Worm (Caenorhabditis elegans) whole organism, L2 larva: ENCODE data around the gene atx-3.

Source experiments
- ceh-82 ChIP-seq: fragments of 150-350 bp; optimal IDR thresholded peaks from 2 replicates; lab custom pipeline; 2014; ENCODE audit warnings: missing biosample characterization, missing genetic modification characterization
- crh-2 ChIP-seq: sonication (generic microtip); optimal IDR thresholded peaks from 2 replicates; lab custom pipeline; 2017; ENCODE audit warnings: missing biosample characterization, missing genetic modification characterization
- egl-27 ChIP-seq: sonication (generic microtip); optimal IDR thresholded peaks from 3 replicates; lab custom pipeline; 2017; ENCODE audit warnings: missing biosample characterization, missing genetic modification reagents, missing genetic modification characterization
- elt-1 ChIP-seq: fragments of 150-350 bp; optimal IDR thresholded peaks from 2 replicates; lab custom pipeline; 2014; ENCODE audit warnings: missing biosample characterization, missing genetic modification characterization
- lin-39 ChIP-seq: fragments of 150-350 bp; optimal IDR thresholded peaks from 2 replicates; lab custom pipeline; 2014; ENCODE audit warnings: missing biosample characterization, missing genetic modification reagents, missing genetic modification characterization
- lsy-2 ChIP-seq, 2 experiments: fragments of 150-350 bp in 1 of 2; sonication (generic microtip) in 1 of 2; optimal IDR thresholded peaks; 2 replicates each; lab custom pipeline; 2014 to 2017; ENCODE audit warnings: missing biosample characterization in 2 of 2, missing genetic modification characterization in 2 of 2
- nhr-237 ChIP-seq: fragments of 150-350 bp; optimal IDR thresholded peaks from 2 replicates; lab custom pipeline; 2014; ENCODE audit warnings: missing biosample characterization, missing genetic modification characterization
- nhr-25 ChIP-seq: fragments of 150-350 bp; sonication (generic microtip); optimal IDR thresholded peaks from 3 replicates; lab custom pipeline; 2014; ENCODE audit warnings: missing biosample characterization, missing genetic modification characterization
- skn-1 ChIP-seq: sonication (generic microtip); optimal IDR thresholded peaks from 2 replicates; lab custom pipeline; 2017; ENCODE audit warnings: missing biosample characterization, missing genetic modification characterization
- zag-1 ChIP-seq: fragments of 150-350 bp; optimal IDR thresholded peaks from 2 replicates; lab custom pipeline; 2014; ENCODE audit warnings: missing biosample characterization, missing genetic modification characterization

ce11 chrV:15577395-15577896 is at the start of gene atx-3:
- no peak for TF ChIP-seq crh-2 (tag; lab: Kevin White, UChicago)
- no peak for TF ChIP-seq lin-39 (tag; lab: Kevin White, UChicago)
- no peak for TF ChIP-seq skn-1 (tag; lab: Kevin White, UChicago)
- TF ChIP-seq nhr-237 (tag; lab: Kevin White, UChicago): no peak
- peak; percentile 34 for TF ChIP-seq nhr-25
- no peak for TF ChIP-seq elt-1
- TF ChIP-seq ceh-82 (tag; lab: Kevin White, UChicago): no peak
- TF ChIP-seq zag-1 (tag; lab: Kevin White, UChicago): no peak
- no peak for TF ChIP-seq egl-27 (tag; lab: Kevin White, UChicago)
- TF ChIP-seq lsy-2 (tag; optimal IDR thresholded peaks at IDR 0.05; lab: Kevin White, UChicago): no peak
